Fruit fly (Drosophila melanogaster): ENCODE data around the gene ras.

The ras gene

DNA sequence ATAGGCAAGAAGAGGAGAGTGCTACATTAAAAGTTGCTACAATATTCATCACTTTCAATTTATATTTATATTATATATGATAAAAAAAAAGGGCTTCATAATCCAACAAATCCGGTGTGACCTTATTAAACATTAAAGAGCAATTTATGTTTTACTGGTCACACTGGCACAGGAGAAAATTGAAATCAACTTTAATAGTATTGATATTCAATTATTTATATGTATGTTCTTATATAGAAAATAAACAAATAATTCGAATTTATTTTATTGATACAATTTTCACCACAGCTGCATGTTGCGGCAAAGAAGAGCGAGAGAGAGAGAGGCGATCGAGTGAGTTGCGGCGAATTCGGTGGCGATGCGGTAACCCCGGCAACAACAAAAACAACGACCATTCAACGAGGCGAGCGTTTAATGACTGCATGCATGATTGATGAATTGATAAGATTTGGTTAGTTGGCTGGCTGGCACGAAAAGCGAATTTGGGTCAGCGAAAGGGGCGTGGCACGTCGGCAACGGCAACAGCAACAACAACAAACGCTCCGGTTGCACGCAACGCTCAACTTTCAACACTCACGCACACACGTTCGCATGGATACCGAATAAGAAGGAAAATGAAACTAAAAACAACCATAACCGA lies 15.0 kb upstream of the ras start:
- TF ChIP-seq CG6791 (GFP tag; IDR thresholded peaks at IDR 0.05; ENCODE audit: partially characterized antibody) (0 out of 3 replicates have a peak, but pooled peaks have one; percentile 27), Gug (GFP tag; IDR thresholded peaks at IDR 0.05) (no peak), al (GFP tag; IDR thresholded peaks at IDR 0.05) (no peak), CG5180 (GFP tag; optimal IDR thresholded peaks at IDR 0.05) (peak; percentile 57), CG30431 (GFP tag; optimal IDR thresholded peaks at IDR 0.05) (no peak), CG3065 (GFP tag; optimal IDR thresholded peaks at IDR 0.05) (peak; percentile 83), stwl (tag; optimal IDR thresholded peaks at IDR 0.05) (peak; percentile 95), fd102C (GFP tag; optimal IDR thresholded peaks at IDR 0.05) (no peak), CG4360 (GFP tag; IDR thresholded peaks at IDR 0.05) (peak; percentile 88), sna (GFP tag; IDR thresholded peaks at IDR 0.05; ENCODE audit: partially characterized antibody) (no peak), D19A (tag; optimal IDR thresholded peaks at IDR 0.05) (peak; percentile 11), Sox100B (GFP tag; optimal IDR thresholded peaks at IDR 0.05) (peak; percentile 3), Pdp1 (GFP tag; optimal IDR thresholded peaks at IDR 0.05) (peak in 1 of 2 experiments; percentile 91), Hr78 (GFP tag; optimal IDR thresholded peaks at IDR 0.05) (peak in 1 of 2 experiments; percentile 2), CG2199 (GFP tag; IDR thresholded peaks at IDR 0.05) (0 out of 3 replicates have a peak, but pooled peaks have one; percentile 73), Trl (optimal IDR thresholded peaks at IDR 0.05) (peak in 1 of 2 experiments; percentile 19), Trl (GFP tag; optimal IDR thresholded peaks at IDR 0.05) (no peak), lab (GFP tag; optimal IDR thresholded peaks at IDR 0.05) (peak; percentile 22), cad (GFP tag; optimal IDR thresholded peaks at IDR 0.05) (no peak), Med (GFP tag) (peak; percentile 6), chm (GFP tag; IDR thresholded peaks at IDR 0.05) (peak; percentile 53; the same call in 1 of the 2 replicates), Awh (GFP tag; IDR thresholded peaks at IDR 0.05) (no peak), CG4820 (GFP tag; optimal IDR thresholded peaks at IDR 0.05) (no peak), unc-4 (GFP tag; IDR thresholded peaks at IDR 0.05; ENCODE audit: partially characterized antibody) (no peak), CG13894 (tag; optimal IDR thresholded peaks at IDR 0.05) (no peak), Ets65A (GFP tag) (peak; percentile 72), CG15601 (tag; optimal IDR thresholded peaks at IDR 0.05) (peak; percentile 27), kni (GFP tag; optimal IDR thresholded peaks at IDR 0.05) (peak; percentile 57), CG8281 (tag; optimal IDR thresholded peaks at IDR 0.05) (peak; percentile 99), sqz (GFP tag; optimal IDR thresholded peaks at IDR 0.05) (peak; percentile 20), grn (GFP tag; optimal IDR thresholded peaks at IDR 0.05) (peak; percentile 85)

DNA sequence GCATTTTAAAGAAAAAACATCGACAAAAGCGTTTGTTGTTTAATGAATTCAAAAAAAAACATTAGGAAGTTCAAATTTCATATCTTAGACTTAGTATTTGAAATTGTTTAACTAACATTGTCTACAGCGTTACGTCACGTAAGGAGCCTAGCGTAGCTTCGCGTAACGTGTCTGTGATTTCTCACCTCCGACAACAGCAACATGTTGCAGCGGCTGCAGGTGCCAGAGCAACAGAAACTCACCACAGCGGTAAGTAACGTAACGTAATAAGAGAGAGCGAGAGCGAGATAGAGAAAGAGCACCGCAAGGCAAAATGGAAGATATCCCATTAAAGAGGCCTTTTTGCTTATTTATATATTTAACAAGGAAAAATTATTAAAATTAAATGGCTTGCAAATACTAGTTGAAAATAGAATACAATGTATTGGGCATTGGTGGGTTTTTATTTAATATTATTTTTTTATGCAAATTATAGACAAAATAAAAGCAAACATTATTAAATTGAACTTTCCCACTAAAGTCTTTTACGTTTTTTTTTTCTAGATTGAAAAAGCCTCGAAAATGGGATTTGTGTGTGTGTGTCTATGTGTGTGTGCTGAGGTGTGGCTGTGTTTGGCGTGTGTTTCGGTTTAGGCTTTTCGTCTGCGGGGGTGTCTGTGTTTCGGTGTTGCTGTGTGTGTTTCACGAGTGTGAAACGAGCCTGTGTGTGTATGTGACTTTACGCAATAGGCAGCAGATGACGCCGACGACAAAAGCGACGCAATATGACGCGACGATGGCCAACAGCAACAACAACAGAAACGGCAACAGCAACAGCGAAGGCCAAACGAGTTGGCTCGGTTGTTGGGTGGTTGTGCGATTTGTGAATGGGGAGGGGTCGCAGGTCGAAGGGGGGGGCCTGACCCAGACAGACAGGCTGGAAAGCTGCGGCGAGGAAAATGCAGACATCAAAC lies 14.1 kb upstream of the ras start:
- no peak for TF ChIP-seq Dad (GFP tag; optimal IDR thresholded peaks at IDR 0.05)
- no peak for TF ChIP-seq lola (GFP tag; optimal IDR thresholded peaks at IDR 0.05)
- TF ChIP-seq CG15269 (tag; optimal IDR thresholded peaks at IDR 0.05) = no peak
- peak; percentile 4 for TF ChIP-seq HmgD (GFP tag; optimal IDR thresholded peaks at IDR 0.05)
- no peak for TF ChIP-seq H15 (GFP tag; IDR thresholded peaks at IDR 0.05)
- TF ChIP-seq CG11247 (GFP tag; IDR thresholded peaks at IDR 0.05) = no peak
- TF ChIP-seq seq (GFP tag; IDR thresholded peaks at IDR 0.05) = no peak
- no peak for TF ChIP-seq CG18476 (GFP tag; optimal IDR thresholded peaks at IDR 0.05)
- no peak for TF ChIP-seq Atf3 (GFP tag; optimal IDR thresholded peaks at IDR 0.05)
- no peak for TF ChIP-seq CG8359 (GFP tag; optimal IDR thresholded peaks at IDR 0.05; ENCODE audit: borderline replicate concordance)
- no peak for TF ChIP-seq bowl (GFP tag; IDR thresholded peaks at IDR 0.05)
- TF ChIP-seq ato (GFP tag; IDR thresholded peaks at IDR 0.05; ENCODE audit: partially characterized antibody) = no peak
- TF ChIP-seq Fer1 (GFP tag; optimal IDR thresholded peaks at IDR 0.05) = peak; percentile 43
- TF ChIP-seq ERR (GFP tag; optimal IDR thresholded peaks at IDR 0.05) = no peak
- no peak for TF ChIP-seq CG32767 (GFP tag; IDR thresholded peaks at IDR 0.05)
- TF ChIP-seq pros (GFP tag; optimal IDR thresholded peaks at IDR 0.05) = no peak
- TF ChIP-seq CG10431 (GFP tag; optimal IDR thresholded peaks at IDR 0.05) = no peak

Data from whole organism, embryonic.